Worm (Caenorhabditis elegans): ENCODE measurements around the gene C46E10.8.

C46E10.8 gene

DNA sequence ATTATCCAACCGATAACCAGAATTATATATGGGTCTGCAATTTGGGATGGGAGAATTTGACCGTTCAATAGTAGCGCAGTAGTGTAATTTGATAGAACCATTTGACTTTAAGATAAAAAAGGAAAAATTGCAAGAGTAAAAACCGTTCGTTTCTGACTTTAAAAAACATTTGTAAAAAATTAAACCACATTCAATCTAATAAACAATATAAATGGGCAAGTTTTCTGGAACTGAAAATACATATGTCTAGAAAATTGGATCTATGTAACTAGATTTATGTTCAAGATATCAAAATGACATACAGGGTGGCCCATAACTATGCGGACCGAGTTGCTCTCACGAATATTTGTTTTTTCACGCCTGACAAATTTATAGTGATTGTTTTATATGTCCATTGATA, 33.2 kb downstream of the C46E10.8 start, which contains the start of gene srx-102:
Gene srx-102, minus strand, starts transcription at position 101 of the 400 bp plus-strand sequence.
- TF ChIP-seq ztf-29 (GFP tag; IDR thresholded peaks at IDR 0.05), result no peak
- TF ChIP-seq flt-1 (GFP tag; IDR thresholded peaks at IDR 0.05), result no peak
- no peak for TF ChIP-seq klf-2 (GFP tag; conservative IDR thresholded peaks at IDR 0.05)
- TF ChIP-seq cog-1 (tag; optimal IDR thresholded peaks at IDR 0.05), result no peak
- TF ChIP-seq ref-1 (GFP tag; conservative IDR thresholded peaks at IDR 0.05), result no peak
- no peak for TF ChIP-seq ztf-23 (GFP tag; IDR thresholded peaks at IDR 0.05)
- TF ChIP-seq med-1 (GFP tag; optimal IDR thresholded peaks at IDR 0.05; ENCODE audit: insufficient read depth), result no peak
- TF ChIP-seq T22C8.4 (GFP tag; IDR thresholded peaks at IDR 0.05), result no peak
- no peak for TF ChIP-seq tab-1 (GFP tag; IDR thresholded peaks at IDR 0.05)

DNA sequence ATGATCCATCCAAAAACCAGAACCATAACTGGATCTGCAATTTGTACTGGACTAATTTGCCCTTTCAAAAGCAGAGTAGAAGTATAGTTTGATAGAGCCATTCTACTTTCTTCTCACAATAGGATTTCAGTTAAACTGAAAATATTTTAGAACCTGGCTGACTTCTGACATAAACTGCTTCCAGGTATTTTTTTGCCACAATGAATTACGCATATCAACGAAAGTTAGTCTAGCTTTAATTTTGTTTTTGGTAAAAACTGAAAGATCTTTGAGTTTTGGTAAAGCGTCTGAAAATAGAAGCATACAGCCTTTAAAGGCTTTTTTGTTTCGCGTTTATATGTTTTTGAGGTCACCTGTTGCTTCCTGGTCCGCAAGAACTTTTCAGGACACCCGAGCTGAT, 37.2 kb downstream of the C46E10.8 start, which contains the start of gene srx-101:
Gene srx-101, minus strand, starts transcription at position 101 of the 400 bp plus-strand sequence.
- TF ChIP-seq flt-1 (GFP tag; IDR thresholded peaks at IDR 0.05), result no peak
- TF ChIP-seq cog-1 (tag; optimal IDR thresholded peaks at IDR 0.05), result no peak
- TF ChIP-seq ref-1 (GFP tag; conservative IDR thresholded peaks at IDR 0.05), result no peak
- no peak for TF ChIP-seq ztf-29 (GFP tag; IDR thresholded peaks at IDR 0.05)
- TF ChIP-seq T22C8.4 (GFP tag; IDR thresholded peaks at IDR 0.05), result no peak
- no peak for TF ChIP-seq ztf-23 (GFP tag; IDR thresholded peaks at IDR 0.05)
- no peak for TF ChIP-seq klf-2 (GFP tag; conservative IDR thresholded peaks at IDR 0.05)
- TF ChIP-seq tab-1 (GFP tag; IDR thresholded peaks at IDR 0.05), result no peak
- no peak for TF ChIP-seq med-1 (GFP tag; optimal IDR thresholded peaks at IDR 0.05; ENCODE audit: insufficient read depth)

DNA sequence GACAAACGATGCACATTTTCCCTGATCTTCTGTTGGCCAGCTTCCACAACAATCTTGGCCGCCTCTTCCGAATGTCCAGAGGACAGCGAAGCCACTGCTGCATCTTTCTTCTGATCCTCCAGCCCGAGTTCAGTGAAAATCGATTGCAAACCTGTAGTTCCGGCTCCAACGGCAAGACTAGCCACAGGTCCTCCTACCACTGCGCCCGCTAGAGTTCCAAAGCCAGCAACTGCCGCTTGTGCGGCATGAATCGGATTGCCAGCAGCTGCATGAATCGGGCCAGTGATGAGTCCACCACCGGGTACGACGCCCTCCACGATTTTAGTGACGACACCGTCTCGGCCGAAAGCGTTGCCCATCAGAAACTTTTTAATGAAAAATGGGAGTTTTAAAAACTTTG, 39.6 kb downstream of the C46E10.8 start, which contains the start of gene ifas-1:
Gene ifas-1, minus strand, starts transcription at position 387 of the 400 bp plus-strand sequence.
- no peak for TF ChIP-seq flt-1 (GFP tag; IDR thresholded peaks at IDR 0.05)
- TF ChIP-seq T22C8.4 (GFP tag; IDR thresholded peaks at IDR 0.05), result no peak
- TF ChIP-seq med-1 (GFP tag; optimal IDR thresholded peaks at IDR 0.05; ENCODE audit: insufficient read depth), result no peak
- TF ChIP-seq ref-1 (GFP tag; conservative IDR thresholded peaks at IDR 0.05), result no peak
- no peak for TF ChIP-seq ztf-29 (GFP tag; IDR thresholded peaks at IDR 0.05)
- no peak for TF ChIP-seq tab-1 (GFP tag; IDR thresholded peaks at IDR 0.05)
- no peak for TF ChIP-seq cog-1 (tag; optimal IDR thresholded peaks at IDR 0.05)

DNA sequence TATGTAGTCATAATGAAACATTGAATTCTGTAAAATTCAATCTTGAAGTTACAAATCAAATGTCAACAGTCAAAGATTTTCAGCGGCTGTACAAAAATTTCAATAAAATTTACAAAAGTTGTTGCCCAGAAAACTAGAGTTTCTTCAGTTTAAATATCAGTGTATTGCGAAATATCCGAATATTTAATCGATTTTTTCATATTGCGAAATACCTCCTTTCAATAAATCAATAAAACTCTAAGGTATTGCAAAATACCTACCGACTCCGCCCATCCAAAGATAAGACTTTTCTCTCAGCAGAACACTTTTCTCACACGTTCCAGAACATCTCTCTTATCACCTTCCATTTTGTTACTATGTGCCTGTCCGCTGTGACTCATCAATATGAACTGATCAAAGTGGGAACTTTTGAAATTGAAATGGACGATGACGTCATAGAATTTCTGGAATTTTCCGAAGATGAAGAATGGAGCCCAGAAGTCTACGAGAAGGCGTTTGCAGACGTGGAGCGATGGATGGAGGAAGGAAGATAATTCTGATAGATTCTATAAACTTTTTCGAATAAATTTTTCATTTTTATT, 43.3 kb downstream of the C46E10.8 start:
- TF ChIP-seq cog-1 (tag; optimal IDR thresholded peaks at IDR 0.05), result no peak
- TF ChIP-seq ref-1 (GFP tag; conservative IDR thresholded peaks at IDR 0.05), result no peak
- no peak for TF ChIP-seq ztf-23 (GFP tag; IDR thresholded peaks at IDR 0.05)
- TF ChIP-seq med-1 (GFP tag; optimal IDR thresholded peaks at IDR 0.05; ENCODE audit: insufficient read depth), result no peak
- no peak for TF ChIP-seq klf-2 (GFP tag; conservative IDR thresholded peaks at IDR 0.05)
- no peak for TF ChIP-seq tab-1 (GFP tag; IDR thresholded peaks at IDR 0.05)
- TF ChIP-seq T22C8.4 (GFP tag; IDR thresholded peaks at IDR 0.05), result no peak
- TF ChIP-seq flt-1 (GFP tag; IDR thresholded peaks at IDR 0.05), result no peak
- no peak for TF ChIP-seq ztf-29 (GFP tag; IDR thresholded peaks at IDR 0.05)

DNA sequence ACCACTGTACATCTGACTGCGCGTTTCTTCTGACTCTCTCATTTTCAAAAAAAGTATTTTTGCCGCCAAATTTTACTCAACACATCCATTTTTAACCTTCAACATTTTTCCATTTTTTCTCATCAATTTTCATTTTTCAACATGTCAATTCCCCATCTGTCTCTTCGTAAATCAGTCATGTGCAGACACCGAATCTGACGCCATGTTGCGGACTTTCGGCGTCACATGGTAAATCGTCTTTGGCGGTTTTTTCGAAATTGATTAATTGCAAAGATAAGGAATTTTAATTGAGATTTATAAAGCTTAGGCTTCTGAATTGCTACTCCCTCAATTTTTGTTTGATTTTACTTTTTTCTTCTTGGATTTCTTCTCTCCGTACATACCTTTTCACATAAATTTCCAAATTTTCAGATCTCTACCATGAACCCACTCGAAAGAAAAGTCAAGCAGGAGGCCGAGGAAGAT, 45.1 kb downstream of the C46E10.8 start, which contains the start of gene F19B10.1:
Gene F19B10.1, plus strand, starts transcription at position 415 of the 465 bp plus-strand sequence.
- TF ChIP-seq cog-1 (tag; optimal IDR thresholded peaks at IDR 0.05) (no peak), tab-1 (GFP tag; IDR thresholded peaks at IDR 0.05) (no peak), T22C8.4 (GFP tag; IDR thresholded peaks at IDR 0.05) (no peak), ztf-29 (GFP tag; IDR thresholded peaks at IDR 0.05) (no peak), klf-2 (GFP tag; conservative IDR thresholded peaks at IDR 0.05) (no peak), ref-1 (GFP tag; conservative IDR thresholded peaks at IDR 0.05) (no peak), med-1 (GFP tag; optimal IDR thresholded peaks at IDR 0.05; ENCODE audit: insufficient read depth) (no peak), ztf-23 (GFP tag; IDR thresholded peaks at IDR 0.05) (no peak), flt-1 (GFP tag; IDR thresholded peaks at IDR 0.05) (no peak)

DNA sequence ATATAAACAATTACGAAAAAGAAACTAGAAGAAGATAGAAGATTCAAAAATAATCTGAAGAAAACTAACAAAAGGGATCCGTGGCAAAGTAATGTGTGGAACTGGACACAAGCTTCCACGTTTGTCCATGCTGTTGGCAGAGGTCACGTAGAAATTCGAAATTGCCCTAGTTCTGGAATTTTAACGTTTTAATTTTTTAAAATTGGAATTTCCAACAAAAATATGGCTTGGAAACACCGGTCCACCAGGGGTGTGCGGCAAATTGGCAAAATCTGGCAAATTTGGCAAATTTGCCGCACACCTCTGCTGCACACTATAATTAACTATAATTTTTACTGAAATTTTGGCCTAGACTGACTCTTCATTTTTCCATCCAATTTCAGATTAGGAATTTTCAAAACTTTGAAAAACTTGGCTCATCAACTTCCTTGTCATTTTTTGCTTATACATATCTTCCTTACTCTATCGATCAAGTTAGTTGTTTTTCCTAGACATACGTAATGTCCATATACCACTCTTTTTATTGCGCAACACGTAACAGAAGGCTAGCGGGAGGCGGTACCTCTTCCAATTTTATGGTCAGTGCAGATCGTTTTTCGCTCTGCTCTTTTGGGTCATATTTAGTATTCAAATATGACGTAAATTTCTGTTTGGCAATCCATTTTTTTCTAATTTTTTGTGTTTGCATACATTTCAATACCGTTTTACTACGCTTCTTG, 46.4 kb downstream of the C46E10.8 start, which contains the start of gene F19B10.10:
Gene F19B10.10, minus strand, starts transcription at position 51 of the 719 bp plus-strand sequence.
- TF ChIP-seq ztf-29 (GFP tag; IDR thresholded peaks at IDR 0.05), result no peak

DNA sequence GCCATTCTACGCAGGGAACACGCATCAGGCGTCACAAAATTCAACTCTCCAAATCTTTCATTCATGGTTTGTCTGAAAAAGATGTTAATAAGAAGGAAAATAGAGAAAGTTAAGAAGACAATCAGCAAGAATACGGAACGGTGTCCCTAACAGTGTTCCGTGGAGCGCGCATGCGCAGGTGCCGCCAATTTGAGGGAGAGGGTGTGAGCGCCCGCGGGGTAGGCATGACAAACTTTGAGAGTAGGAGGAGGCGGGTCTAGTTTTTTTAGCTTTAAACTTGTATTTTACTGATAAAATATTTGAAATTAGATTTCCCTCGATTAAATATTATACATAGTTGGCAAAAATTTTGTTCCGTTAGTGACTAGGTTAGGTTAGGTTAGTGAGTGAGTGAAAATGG, 47.5 kb downstream of the C46E10.8 start:
- TF ChIP-seq ztf-23 (GFP tag; IDR thresholded peaks at IDR 0.05) (no peak), flt-1 (GFP tag; IDR thresholded peaks at IDR 0.05) (no peak), tab-1 (GFP tag; IDR thresholded peaks at IDR 0.05) (no peak), ref-1 (GFP tag; conservative IDR thresholded peaks at IDR 0.05) (no peak), med-1 (GFP tag; optimal IDR thresholded peaks at IDR 0.05; ENCODE audit: insufficient read depth) (no peak), klf-2 (GFP tag; conservative IDR thresholded peaks at IDR 0.05) (no peak), T22C8.4 (GFP tag; IDR thresholded peaks at IDR 0.05) (no peak), ztf-29 (GFP tag; IDR thresholded peaks at IDR 0.05) (no peak), cog-1 (tag; optimal IDR thresholded peaks at IDR 0.05) (no peak)

DNA sequence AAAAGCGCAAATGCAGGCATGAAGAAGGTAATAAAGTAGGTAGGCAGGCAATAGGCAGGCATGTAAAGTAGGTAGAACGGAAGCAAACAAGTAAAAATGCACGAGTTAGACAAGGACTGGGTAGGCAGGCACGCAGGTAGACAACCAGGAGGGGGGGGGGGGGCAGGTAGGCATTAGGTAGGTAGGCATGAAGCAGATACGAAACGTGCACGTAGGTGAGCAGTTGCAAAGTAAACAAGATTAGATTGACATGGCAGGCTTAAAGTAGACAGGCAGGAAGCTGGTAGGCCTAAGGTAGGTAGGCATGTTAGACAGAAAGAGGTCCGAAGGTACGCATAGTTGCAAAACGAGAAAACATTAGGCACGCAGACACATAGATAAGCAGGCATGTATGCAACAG, 48.9 kb downstream of the C46E10.8 start:
- TF ChIP-seq ref-1 (GFP tag; conservative IDR thresholded peaks at IDR 0.05) (no peak), tab-1 (GFP tag; IDR thresholded peaks at IDR 0.05) (no peak), med-1 (GFP tag; optimal IDR thresholded peaks at IDR 0.05; ENCODE audit: insufficient read depth) (no peak), ztf-23 (GFP tag; IDR thresholded peaks at IDR 0.05) (no peak), flt-1 (GFP tag; IDR thresholded peaks at IDR 0.05) (no peak), ztf-29 (GFP tag; IDR thresholded peaks at IDR 0.05) (no peak), klf-2 (GFP tag; conservative IDR thresholded peaks at IDR 0.05) (no peak)
